Worm (Caenorhabditis elegans) whole organism, mixed stage, embryonic: ENCODE results near the gene C05C12.4.

Experiments
- drap-1 ChIP-seq: fragments of 200-800 bp; sonication (Bioruptor generic); optimal IDR thresholded peaks from 3 replicates; lab custom pipeline; 2018; ENCODE audit warnings: mild to moderate bottlenecking, missing genetic modification characterization, missing compliant biosample characterization
- ham-2 ChIP-seq: fragments of 200-800 bp; sonication (Bioruptor generic); optimal IDR thresholded peaks from 2 replicates; lab custom pipeline; 2018; ENCODE audit warnings: mild to moderate bottlenecking, missing genetic modification characterization, missing compliant biosample characterization
- nhr-12 ChIP-seq: fragments of 150-350 bp; optimal IDR thresholded peaks from 2 replicates; lab custom pipeline; 2014; ENCODE audit warnings: missing biosample characterization, missing genetic modification characterization
- nhr-237 ChIP-seq: fragments of 150-350 bp; optimal IDR thresholded peaks from 2 replicates; lab custom pipeline; 2014; ENCODE audit warnings: missing biosample characterization, missing genetic modification characterization
- nhr-76 ChIP-seq: sonication (generic microtip); optimal IDR thresholded peaks from 2 replicates; lab custom pipeline; 2017; ENCODE audit warnings: missing biosample characterization, missing genetic modification characterization
- pha-4 ChIP-seq: fragments of 150-350 bp; optimal IDR thresholded peaks from 2 replicates; lab custom pipeline; 2018; ENCODE audit warnings: missing biosample characterization, missing genetic modification reagents, missing genetic modification characterization
- snpc-4 ChIP-seq: fragments of 150-350 bp; optimal IDR thresholded peaks from 2 replicates; lab custom pipeline; 2014; ENCODE audit warnings: missing biosample characterization, missing genetic modification characterization
- sptf-1 ChIP-seq: sonication (generic microtip); optimal IDR thresholded peaks from 2 replicates; lab custom pipeline; 2017; ENCODE audit warnings: mild to moderate bottlenecking, missing genetic modification characterization, moderate library complexity, missing compliant biosample characterization
- tbx-8 ChIP-seq: fragments of 200-800 bp; sonication (Bioruptor generic); optimal IDR thresholded peaks from 2 replicates; lab custom pipeline; 2018; ENCODE audit warnings: mild to moderate bottlenecking, missing genetic modification characterization, moderate library complexity, missing compliant biosample characterization
- unc-39 ChIP-seq: fragments of 150-350 bp; optimal IDR thresholded peaks from 2 replicates; lab custom pipeline; 2014; ENCODE audit warnings: missing biosample characterization, missing genetic modification characterization
- zip-8 ChIP-seq: fragments of 150-350 bp; optimal IDR thresholded peaks from 2 replicates; lab custom pipeline; 2014; ENCODE audit warnings: missing biosample characterization, missing genetic modification characterization
- ztf-11 ChIP-seq: fragments of 150-350 bp; optimal IDR thresholded peaks from 2 replicates; lab custom pipeline; 2014; ENCODE audit warnings: missing biosample characterization, missing genetic modification characterization

DNA sequence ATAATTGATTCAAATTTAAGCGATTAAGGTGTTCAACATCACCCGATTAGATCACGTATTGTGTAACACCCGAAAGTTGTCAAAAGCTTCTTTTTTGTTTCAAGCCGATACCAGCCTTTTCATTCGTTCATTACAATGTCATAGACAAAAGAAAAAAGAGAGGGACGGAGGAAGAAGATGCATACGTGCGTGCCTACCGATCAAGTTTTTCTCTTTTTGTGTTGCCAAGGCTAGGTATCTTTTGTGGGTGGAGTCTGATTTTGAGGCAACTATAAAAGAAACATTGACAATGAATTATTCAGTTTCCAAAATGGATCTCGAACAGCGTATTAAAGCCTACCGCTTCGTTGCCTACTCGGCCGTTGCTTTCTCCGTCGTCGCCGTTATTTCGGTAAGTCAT, 22.7 kb downstream of the C05C12.4 start, which contains the start of gene col-125:
- TF ChIP-seq pha-4 (tag; lab: Kevin White, UChicago) (no peak), snpc-4 (tag; lab: Kevin White, UChicago) (no peak), nhr-12 (tag; lab: Kevin White, UChicago) (no peak), drap-1 (GFP tag; lab: Kevin White, UChicago) (no peak), zip-8 (tag; lab: Kevin White, UChicago) (no peak), nhr-237 (no peak), tbx-8 (GFP tag; lab: Kevin White, UChicago) (no peak), sptf-1 (no peak), unc-39 (tag; lab: Kevin White, UChicago) (no peak), ztf-11 (no peak), ham-2 (GFP tag; lab: Kevin White, UChicago) (no peak), nhr-76 (tag; lab: Kevin White, UChicago) (no peak)
